Fruit fly (Drosophila melanogaster) whole organism, pupa: Measurements from ENCODE around the gene Irc.
A peak's percentile ranks its signal among the peaks of the same experiment; 100 is the strongest.

Experiments used
- CG34367 ChIP-seq: fragments of 200-800 bp; sonication (Bioruptor generic); optimal IDR thresholded peaks from 2 replicates; lab custom pipeline; 2018; ENCODE audit warnings: missing biosample characterization, mild to moderate bottlenecking, missing genetic modification characterization
- CG8159 ChIP-seq: fragments of 200-800 bp; sonication (Bioruptor generic); optimal IDR thresholded peaks from 3 replicates; lab custom pipeline; 2018; ENCODE audit warnings: missing biosample characterization, mild to moderate bottlenecking, missing genetic modification characterization, moderate library complexity

dm6 chr3R:17048867-17049266 lies 46.2 kb downstream of the Irc start:
- TF ChIP-seq CG8159 (peak; percentile 9), CG34367 (tag; lab: Kevin White, UChicago) (peak; percentile 23)
